Worm (Caenorhabditis elegans): ENCODE measurements around the gene Y102A11A.9.

Gene Y102A11A.9

ce11 chrX:2012491-2013201 is at the start of gene Y102A11A.9:
Gene Y102A11A.9 (plus strand): TSS chrX:2013151.
- TF ChIP-seq fos-1 (tag; optimal IDR thresholded peaks at IDR 0.05) (no peak), lin-11 (tag; optimal IDR thresholded peaks at IDR 0.05) (peak; percentile 6), peb-1 (tag; optimal IDR thresholded peaks at IDR 0.05) (no peak)

ce11 chrX:1964411-1964810 is 48.5 kb upstream of the Y102A11A.9 start:
- TF ChIP-seq nhr-77 (tag; optimal IDR thresholded peaks at IDR 0.05) (no peak), mbf-1 (tag; optimal IDR thresholded peaks at IDR 0.05) (no peak), ZK546.5 (tag; optimal IDR thresholded peaks at IDR 0.05) (no peak), nhr-12 (tag; optimal IDR thresholded peaks at IDR 0.05) (no peak), nhr-11 (tag; optimal IDR thresholded peaks at IDR 0.05) (no peak), ama-1 (optimal IDR thresholded peaks at IDR 0.05) (no peak), ceh-16 (tag; optimal IDR thresholded peaks at IDR 0.05) (no peak), nhr-10 (tag; optimal IDR thresholded peaks at IDR 0.05) (no peak), ceh-82 (tag; optimal IDR thresholded peaks at IDR 0.05) (no peak), sem-4 (tag; optimal IDR thresholded peaks at IDR 0.05) (no peak), C34F6.9 (tag; optimal IDR thresholded peaks at IDR 0.05) (no peak), nhr-6 (tag; optimal IDR thresholded peaks at IDR 0.05) (no peak), egl-27 (tag; optimal IDR thresholded peaks at IDR 0.05) (no peak)

ce11 chrX:1964828-1965227 is 48.1 kb upstream of the Y102A11A.9 start:
- TF ChIP-seq blmp-1 (tag; optimal IDR thresholded peaks at IDR 0.05; ENCODE audit: insufficient read depth): no peak
- TF ChIP-seq nhr-129 (tag; optimal IDR thresholded peaks at IDR 0.05): peak; percentile 81
- no peak for TF ChIP-seq skn-1 (tag; optimal IDR thresholded peaks at IDR 0.05)
- TF ChIP-seq nhr-21 (tag; optimal IDR thresholded peaks at IDR 0.05): no peak
- peak; percentile 52 for TF ChIP-seq lin-13 (GFP tag; optimal IDR thresholded peaks at IDR 0.05)
- no peak for TF ChIP-seq nhr-12 (tag; optimal IDR thresholded peaks at IDR 0.05)
- TF ChIP-seq Y55F3AM.14 (GFP tag; optimal IDR thresholded peaks at IDR 0.05): no peak
- peak; percentile 24 for TF ChIP-seq sem-4 (tag; optimal IDR thresholded peaks at IDR 0.05)
- peak; percentile 46 for TF ChIP-seq F13H6.1 (tag; optimal IDR thresholded peaks at IDR 0.05)
- peak; percentile 65 for TF ChIP-seq unc-55 (GFP tag; optimal IDR thresholded peaks at IDR 0.05)
- TF ChIP-seq nhr-11 (tag; optimal IDR thresholded peaks at IDR 0.05): no peak
- peak; percentile 42 for TF ChIP-seq fos-1 (tag; optimal IDR thresholded peaks at IDR 0.05)
- no peak for TF ChIP-seq nhr-23 (tag; optimal IDR thresholded peaks at IDR 0.05)
- no peak for TF ChIP-seq snpc-4 (tag; optimal IDR thresholded peaks at IDR 0.05)
- TF ChIP-seq C34F6.9 (tag; optimal IDR thresholded peaks at IDR 0.05): peak; percentile 70
- TF ChIP-seq mab-5 (tag; optimal IDR thresholded peaks at IDR 0.05): no peak
- TF ChIP-seq gmeb-1 (tag; optimal IDR thresholded peaks at IDR 0.05): peak; percentile 27
- TF ChIP-seq nhr-6 (tag; optimal IDR thresholded peaks at IDR 0.05): peak; percentile 65
- no peak for TF ChIP-seq nhr-10 (tag; optimal IDR thresholded peaks at IDR 0.05)
- peak; percentile 51 for TF ChIP-seq nhr-25 (tag; optimal IDR thresholded peaks at IDR 0.05)
- no peak for TF ChIP-seq elt-1 (tag; optimal IDR thresholded peaks at IDR 0.05)
- no peak for TF ChIP-seq peb-1 (tag; optimal IDR thresholded peaks at IDR 0.05)
- TF ChIP-seq lin-11 (tag; optimal IDR thresholded peaks at IDR 0.05): no peak
- TF ChIP-seq aly-2 (tag; optimal IDR thresholded peaks at IDR 0.05): no peak
- no peak for TF ChIP-seq ceh-82 (tag; optimal IDR thresholded peaks at IDR 0.05)
- no peak for TF ChIP-seq alr-1 (tag; optimal IDR thresholded peaks at IDR 0.05)
- peak; percentile 57 to 73 for TF ChIP-seq lsy-2 (tag; optimal IDR thresholded peaks at IDR 0.05)

ce11 chrX:1969575-1969974 is 43.4 kb upstream of the Y102A11A.9 start, which contains the start of gene str-79:
Gene str-79 (plus strand): TSS chrX:1969875.
- TF ChIP-seq nhr-237 (tag; optimal IDR thresholded peaks at IDR 0.05): no peak
- no peak for TF ChIP-seq sma-3 (GFP tag; optimal IDR thresholded peaks at IDR 0.05)

DNA sequence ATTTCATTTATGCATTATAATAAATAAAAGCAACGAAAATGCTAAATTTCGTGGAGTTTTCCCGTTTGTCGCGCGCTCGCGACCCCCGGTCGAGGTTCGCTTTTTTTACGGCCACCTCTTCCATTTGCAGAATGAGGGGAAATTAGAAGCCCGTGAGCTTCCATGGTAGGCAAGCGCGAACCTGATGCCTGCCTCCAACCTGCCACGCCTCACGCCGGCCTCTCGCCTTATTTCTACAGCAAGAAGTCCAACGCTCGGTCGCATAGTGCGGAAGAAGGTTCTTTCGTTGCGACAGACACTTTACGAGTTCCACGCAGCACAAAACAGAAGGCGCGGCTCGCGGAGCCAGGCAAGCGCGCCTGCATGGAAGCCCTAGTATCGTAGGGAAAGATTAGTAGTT is 41.3 kb upstream of the Y102A11A.9 start:
- TF ChIP-seq nhr-77 (tag; optimal IDR thresholded peaks at IDR 0.05) (no peak), lin-11 (tag; optimal IDR thresholded peaks at IDR 0.05) (no peak), blmp-1 (tag; optimal IDR thresholded peaks at IDR 0.05; ENCODE audit: insufficient read depth) (no peak), nhr-6 (tag; optimal IDR thresholded peaks at IDR 0.05) (no peak), aly-2 (tag; optimal IDR thresholded peaks at IDR 0.05) (no peak), nhr-21 (tag; optimal IDR thresholded peaks at IDR 0.05) (no peak), lsy-2 (tag; optimal IDR thresholded peaks at IDR 0.05) (no peak)

All from whole organism, L2 larva.